Fruit fly (Drosophila melanogaster) whole organism, prepupa: ENCODE data around the gene CG34273.

Experiments used
- Blimp-1 ChIP-seq: fragments of 200-800 bp; sonication (Bioruptor generic); optimal IDR thresholded peaks from 3 replicates; lab custom pipeline; 2017; ENCODE audit warnings: missing biosample characterization, missing genetic modification characterization, mild to moderate bottlenecking, moderate library complexity, missing genetic modification reagents
- CG10631 ChIP-seq: fragments of 200-800 bp; sonication (Bioruptor generic); optimal IDR thresholded peaks from 2 replicates; lab custom pipeline; 2016; ENCODE audit warnings: missing biosample characterization, missing genetic modification characterization
- CG11294 ChIP-seq: fragments of 200-800 bp; sonication (Bioruptor generic); IDR thresholded peaks from 2 replicates; pipeline ENCODE4 v1.3.6; 2022; ENCODE audit warnings: missing biosample characterization, missing genetic modification characterization
- CG11762 ChIP-seq: fragments of 200-800 bp; sonication (Bioruptor generic); optimal IDR thresholded peaks from 3 replicates; lab custom pipeline; 2016; ENCODE audit warnings: missing biosample characterization, missing genetic modification characterization; ENCODE audit not compliant: insufficient read depth
- CG11902 ChIP-seq: fragments of 200-800 bp; sonication (Bioruptor generic); optimal IDR thresholded peaks from 3 replicates; lab custom pipeline; 2016; ENCODE audit warnings: missing biosample characterization, missing genetic modification characterization
- CG15336 ChIP-seq: fragments of 200-800 bp; sonication (Bioruptor generic); IDR thresholded peaks from 2 replicates; pipeline ENCODE4 v1.3.6; 2022; ENCODE audit warnings: missing biosample characterization, missing genetic modification characterization
- CG1621 ChIP-seq: fragments of 200-800 bp; sonication (Bioruptor generic); optimal IDR thresholded peaks from 3 replicates; lab custom pipeline; 2018; ENCODE audit warnings: missing biosample characterization, mild to moderate bottlenecking, missing genetic modification characterization
- CG16779 ChIP-seq: fragments of 200-800 bp; sonication (Bioruptor generic); optimal IDR thresholded peaks from 3 replicates; lab custom pipeline; 2017; ENCODE audit warnings: missing biosample characterization, mild to moderate bottlenecking, missing genetic modification characterization
- CG3032 ChIP-seq: fragments of 200-800 bp; optimal IDR thresholded peaks from 2 replicates; lab custom pipeline; 2019; ENCODE audit warnings: missing biosample characterization, mild to moderate bottlenecking, missing genetic modification characterization, moderate library complexity
- CG31627 ChIP-seq: fragments of 200-800 bp; sonication (Bioruptor generic); optimal IDR thresholded peaks from 3 replicates; lab custom pipeline; 2016; ENCODE audit warnings: missing biosample characterization, missing genetic modification characterization
- CG32006 ChIP-seq: fragments of 200-800 bp; sonication (Bioruptor generic); optimal IDR thresholded peaks from 3 replicates; lab custom pipeline; 2017; ENCODE audit warnings: missing biosample characterization, mild to moderate bottlenecking, missing genetic modification characterization
- CG34406 ChIP-seq: fragments of 200-800 bp; sonication (Bioruptor generic); optimal IDR thresholded peaks from 3 replicates; lab custom pipeline; 2016; ENCODE audit warnings: missing biosample characterization, missing genetic modification characterization
- CG3919 ChIP-seq: fragments of 200-800 bp; sonication (Bioruptor generic); optimal IDR thresholded peaks from 3 replicates; lab custom pipeline; 2016; ENCODE audit warnings: missing biosample characterization, missing genetic modification characterization
- CG4318 ChIP-seq: fragments of 200-800 bp; sonication (Bioruptor generic); optimal IDR thresholded peaks from 3 replicates; lab custom pipeline; 2017; ENCODE audit warnings: missing biosample characterization, mild to moderate bottlenecking, missing genetic modification characterization
- CG6276 ChIP-seq: fragments of 200-800 bp; sonication (Bioruptor generic); optimal IDR thresholded peaks from 2 replicates; lab custom pipeline; 2017; ENCODE audit warnings: missing biosample characterization, mild to moderate bottlenecking, missing genetic modification characterization
- CG6792 ChIP-seq: fragments of 200-800 bp; sonication (Bioruptor generic); optimal IDR thresholded peaks from 3 replicates; lab custom pipeline; 2016; ENCODE audit warnings: missing biosample characterization, missing genetic modification characterization
- CG6808 ChIP-seq: fragments of 200-800 bp; sonication (Bioruptor generic); optimal IDR thresholded peaks from 3 replicates; lab custom pipeline; 2017; ENCODE audit warnings: missing biosample characterization, missing genetic modification characterization, mild to moderate bottlenecking, moderate library complexity, missing genetic modification reagents
- CG6854 ChIP-seq: fragments of 200-800 bp; sonication (Bioruptor generic); optimal IDR thresholded peaks from 2 replicates; lab custom pipeline; 2017; ENCODE audit warnings: missing biosample characterization, mild to moderate bottlenecking, missing genetic modification characterization
- CG7368 ChIP-seq: fragments of 200-800 bp; sonication (Bioruptor generic); optimal IDR thresholded peaks from 3 replicates; lab custom pipeline; 2016; ENCODE audit warnings: missing biosample characterization, missing genetic modification characterization
- CG8319 ChIP-seq: fragments of 200-800 bp; sonication (Bioruptor generic); optimal IDR thresholded peaks from 3 replicates; lab custom pipeline; 2016; ENCODE audit warnings: missing biosample characterization, missing genetic modification characterization
- CG8632 ChIP-seq: fragments of 200-800 bp; sonication (Bioruptor generic); optimal IDR thresholded peaks from 3 replicates; lab custom pipeline; 2016; ENCODE audit warnings: missing biosample characterization, missing genetic modification characterization
- CG9139 ChIP-seq: fragments of 200-800 bp; sonication (Bioruptor generic); optimal IDR thresholded peaks from 3 replicates; lab custom pipeline; 2017; ENCODE audit warnings: missing biosample characterization, mild to moderate bottlenecking, missing genetic modification characterization
- Eip75B ChIP-seq: fragments of 200-800 bp; sonication (Bioruptor generic); optimal IDR thresholded peaks from 3 replicates; lab custom pipeline; 2016; ENCODE audit warnings: missing biosample characterization, missing genetic modification characterization
- Eip78C ChIP-seq: fragments of 200-800 bp; sonication (Bioruptor generic); peaks from one replicate; lab custom pipeline; 2016; ENCODE audit warnings: missing biosample characterization, missing genetic modification characterization
- Ets21C ChIP-seq: fragments of 200-800 bp; sonication (Bioruptor generic); optimal IDR thresholded peaks from 3 replicates; lab custom pipeline; 2016; ENCODE audit warnings: missing biosample characterization, missing genetic modification characterization
- Ets96B ChIP-seq: fragments of 200-800 bp; optimal IDR thresholded peaks from 2 replicates; lab custom pipeline; 2019; ENCODE audit warnings: missing biosample characterization, mild to moderate bottlenecking, missing genetic modification characterization, moderate library complexity
- Hr38 ChIP-seq: sonication (Bioruptor generic); optimal IDR thresholded peaks from 2 replicates; lab custom pipeline; 2016; ENCODE audit warnings: missing biosample characterization, missing genetic modification characterization
- Hr39 ChIP-seq: fragments of 200-800 bp; sonication (Bioruptor generic); optimal IDR thresholded peaks from 2 replicates; lab custom pipeline; 2016; ENCODE audit warnings: missing biosample characterization, missing genetic modification characterization
- Lpt ChIP-seq: fragments of 200-800 bp; sonication (Bioruptor generic); optimal IDR thresholded peaks from 3 replicates; lab custom pipeline; 2016; ENCODE audit warnings: missing biosample characterization, missing genetic modification characterization
- Met ChIP-seq: fragments of 200-800 bp; sonication (Bioruptor generic); optimal IDR thresholded peaks from 3 replicates; lab custom pipeline; 2016; ENCODE audit warnings: missing biosample characterization, missing genetic modification characterization
- Smox ChIP-seq: fragments of 200-800 bp; sonication (Bioruptor generic); optimal IDR thresholded peaks from 3 replicates; lab custom pipeline; 2016; ENCODE audit warnings: missing biosample characterization, missing genetic modification characterization
- Sox14 ChIP-seq: fragments of 200-800 bp; sonication (Bioruptor generic); optimal IDR thresholded peaks from 3 replicates; lab custom pipeline; 2016; ENCODE audit warnings: missing biosample characterization, missing genetic modification characterization
- Sox15 ChIP-seq: fragments of 200-800 bp; sonication (Bioruptor generic); optimal IDR thresholded peaks from 3 replicates; lab custom pipeline; 2016; ENCODE audit warnings: missing biosample characterization, missing genetic modification characterization
- achi ChIP-seq: fragments of 200-800 bp; sonication (Bioruptor generic); optimal IDR thresholded peaks from 3 replicates; lab custom pipeline; 2016; ENCODE audit warnings: missing biosample characterization, missing genetic modification characterization
- cyc ChIP-seq: fragments of 200-800 bp; sonication (Bioruptor generic); optimal IDR thresholded peaks from 3 replicates; lab custom pipeline; 2016; ENCODE audit warnings: missing biosample characterization, missing genetic modification characterization
- dsx ChIP-seq: fragments of 200-800 bp; optimal IDR thresholded peaks from 3 replicates; lab custom pipeline; 2019; ENCODE audit warnings: missing biosample characterization, mild to moderate bottlenecking, missing genetic modification characterization, moderate library complexity; ENCODE audit not compliant: poor library complexity, severe bottlenecking
- esn ChIP-seq: fragments of 200-800 bp; sonication (Bioruptor generic); optimal IDR thresholded peaks from 2 replicates; lab custom pipeline; 2016; ENCODE audit warnings: missing biosample characterization, mild to moderate bottlenecking, missing genetic modification characterization, moderate library complexity
- fd59A ChIP-seq: fragments of 200-800 bp; sonication (Bioruptor generic); optimal IDR thresholded peaks from 2 replicates; lab custom pipeline; 2017; ENCODE audit warnings: missing biosample characterization, mild to moderate bottlenecking, missing genetic modification characterization, missing genetic modification reagents
- fd85E ChIP-seq: fragments of 200-800 bp; sonication (Bioruptor generic); optimal IDR thresholded peaks from 3 replicates; lab custom pipeline; 2016; ENCODE audit warnings: missing biosample characterization, missing genetic modification characterization
- fkh ChIP-seq: fragments of 200-800 bp; sonication (Bioruptor generic); optimal IDR thresholded peaks from 3 replicates; lab custom pipeline; 2017; ENCODE audit warnings: missing biosample characterization, mild to moderate bottlenecking, missing genetic modification characterization, moderate library complexity
- lz ChIP-seq: fragments of 200-800 bp; sonication (Bioruptor generic); optimal IDR thresholded peaks from 3 replicates; lab custom pipeline; 2016; ENCODE audit warnings: missing biosample characterization, missing genetic modification characterization
- salr ChIP-seq, 2 experiments: fragments of 200-800 bp; sonication (Bioruptor generic); optimal IDR thresholded peaks; 3 replicates each; lab custom pipeline; 2016 to 2018; ENCODE audit warnings: missing biosample characterization in 2 of 2, missing genetic modification characterization in 2 of 2, mild to moderate bottlenecking in 1 of 2
- spab ChIP-seq: fragments of 200-800 bp; sonication (Bioruptor generic); optimal IDR thresholded peaks from 2 replicates; lab custom pipeline; 2017; ENCODE audit warnings: missing biosample characterization, mild to moderate bottlenecking, missing genetic modification characterization, missing genetic modification reagents
- ss ChIP-seq, 2 experiments: fragments of 200-800 bp; sonication (Bioruptor generic); optimal IDR thresholded peaks; 2 replicates in 1 of 2; 3 replicates in 1 of 2; lab custom pipeline; 2017 to 2018; ENCODE audit warnings: mild to moderate bottlenecking in 2 of 2, missing biosample characterization in 2 of 2, missing genetic modification characterization in 2 of 2, moderate library complexity in 1 of 2
- svp ChIP-seq: fragments of 200-800 bp; sonication (Bioruptor generic); peaks from one replicate; lab custom pipeline; 2016; ENCODE audit warnings: missing biosample characterization, missing genetic modification characterization
- topi ChIP-seq: fragments of 200-800 bp; sonication (Bioruptor generic); optimal IDR thresholded peaks from 3 replicates; lab custom pipeline; 2016; ENCODE audit warnings: missing biosample characterization, missing genetic modification characterization
- vri ChIP-seq: fragments of 200-800 bp; sonication (Bioruptor generic); optimal IDR thresholded peaks from 3 replicates; lab custom pipeline; 2016; ENCODE audit warnings: missing biosample characterization, mild to moderate bottlenecking, missing genetic modification characterization

CG34273 gene

DNA sequence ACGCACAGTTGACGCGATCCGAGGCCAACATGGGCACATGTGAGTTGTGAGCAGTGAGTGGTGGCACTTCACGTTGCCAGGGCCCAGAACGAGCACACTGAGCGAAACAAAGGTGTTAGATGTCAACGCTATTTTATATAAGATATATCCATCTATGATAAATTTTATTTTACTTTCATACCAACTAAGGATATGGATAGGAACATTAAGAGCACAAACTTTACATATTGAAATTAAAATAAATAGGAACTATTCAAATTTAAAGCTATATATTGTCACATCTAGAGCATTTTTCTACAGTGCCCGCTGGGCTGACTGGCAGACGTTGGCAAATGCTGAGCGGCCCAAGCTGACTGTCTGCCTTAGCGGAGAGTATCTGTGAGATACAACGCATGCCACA is 47.1 kb upstream of the CG34273 start (continued):
- no peak for TF ChIP-seq CG6854 (GFP tag; lab: Kevin White, UChicago)
- TF ChIP-seq Ets21C (GFP tag; lab: Kevin White, UChicago), result no peak
- TF ChIP-seq Sox15 (GFP tag; lab: Kevin White, UChicago), result no peak
- TF ChIP-seq CG16779, result peak; percentile 43
- peak; percentile 34 for TF ChIP-seq CG8632 (GFP tag; lab: Kevin White, UChicago)
- TF ChIP-seq spab (GFP tag; lab: Kevin White, UChicago), result peak; percentile 34
- peak; percentile 73 for TF ChIP-seq CG3919 (GFP tag; lab: Kevin White, UChicago)
- peak in 1 of 2 experiments; percentile 63 for TF ChIP-seq salr (GFP tag; optimal IDR thresholded peaks at IDR 0.05; lab: Kevin White, UChicago)
- TF ChIP-seq Eip78C (GFP tag; lab: Kevin White, UChicago), result peak; percentile 90
- TF ChIP-seq CG15336 (GFP tag; lab: Robert Waterston, UW), result peak; percentile 84
- TF ChIP-seq CG9139 (GFP tag; lab: Kevin White, UChicago), result no peak
- peak; percentile 33 for TF ChIP-seq topi (GFP tag; lab: Kevin White, UChicago)
- TF ChIP-seq esn (GFP tag; lab: Kevin White, UChicago), result peak; percentile 46
- TF ChIP-seq CG10631 (GFP tag; lab: Kevin White, UChicago), result peak; percentile 68
- TF ChIP-seq Sox14 (GFP tag; lab: Kevin White, UChicago), result peak; percentile 57
- peak; percentile 45 for TF ChIP-seq CG4318 (GFP tag; lab: Kevin White, UChicago)
- TF ChIP-seq Ets96B (tag; lab: Kevin White, UChicago), result peak; percentile 58
- peak; percentile 82 for TF ChIP-seq CG32006 (GFP tag; lab: Kevin White, UChicago)
- no peak for TF ChIP-seq Blimp-1 (GFP tag; lab: Kevin White, UChicago)
- peak; percentile 69 for TF ChIP-seq svp
- peak; percentile 8 to 22 for TF ChIP-seq ss (GFP tag; optimal IDR thresholded peaks at IDR 0.05; lab: Kevin White, UChicago)
- peak; percentile 57 for TF ChIP-seq Met (GFP tag; lab: Kevin White, UChicago)
- peak; percentile 9 for TF ChIP-seq CG34406 (GFP tag; lab: Kevin White, UChicago)
- TF ChIP-seq fd59A, result peak; percentile 16
- peak; percentile 35 for TF ChIP-seq Eip75B (GFP tag; lab: Kevin White, UChicago)
- TF ChIP-seq CG3032 (tag; lab: Kevin White, UChicago), result peak; percentile 41
- peak; percentile 4 for TF ChIP-seq Hr39 (GFP tag; lab: Kevin White, UChicago)
- TF ChIP-seq vri (GFP tag; lab: Kevin White, UChicago), result no peak
- TF ChIP-seq dsx, result peak; percentile 58
- TF ChIP-seq CG31627 (GFP tag; lab: Kevin White, UChicago), result no peak
- no peak for TF ChIP-seq CG1621 (tag; lab: Kevin White, UChicago)
- TF ChIP-seq cyc, result peak; percentile 41

DNA sequence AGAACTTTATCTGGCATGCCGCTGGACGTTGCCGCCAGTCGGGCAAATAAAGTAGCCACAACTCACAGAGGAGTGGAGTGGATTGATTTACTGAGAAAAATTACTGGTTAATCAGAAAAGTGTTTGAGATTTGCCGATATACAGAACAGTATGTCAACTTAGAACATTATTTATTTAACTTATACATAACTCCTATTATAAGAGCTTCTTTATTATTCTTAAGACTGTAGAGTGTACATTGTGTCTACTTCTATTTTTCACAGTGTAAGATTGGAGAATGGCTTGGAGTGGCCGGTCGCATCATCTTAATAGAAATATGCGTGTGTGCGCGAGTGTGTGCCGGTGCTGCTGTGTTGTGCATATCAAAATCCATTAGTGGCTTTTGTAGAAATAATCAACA is 46.2 kb upstream of the CG34273 start:
- TF ChIP-seq Eip78C (GFP tag; lab: Kevin White, UChicago), result peak; percentile 87
- peak; percentile 91 for TF ChIP-seq CG32006 (GFP tag; lab: Kevin White, UChicago)
- peak; percentile 77 for TF ChIP-seq Sox14 (GFP tag; lab: Kevin White, UChicago)
- TF ChIP-seq CG8632 (GFP tag; lab: Kevin White, UChicago), result no peak
- TF ChIP-seq fd85E (GFP tag; lab: Kevin White, UChicago), result no peak
- TF ChIP-seq CG7368 (GFP tag; lab: Kevin White, UChicago), result peak; percentile 21
- TF ChIP-seq fd59A, result no peak
- TF ChIP-seq vri (GFP tag; lab: Kevin White, UChicago), result no peak
- TF ChIP-seq CG11294 (GFP tag; lab: Robert Waterston, UW), result peak; percentile 68
- TF ChIP-seq Smox, result peak; percentile 25
- no peak for TF ChIP-seq CG6808 (GFP tag; lab: Kevin White, UChicago)
- TF ChIP-seq lz, result peak; percentile 37
- peak; percentile 21 for TF ChIP-seq CG11762
- TF ChIP-seq CG11902 (GFP tag; lab: Kevin White, UChicago), result no peak
- peak; percentile 48 for TF ChIP-seq esn (GFP tag; lab: Kevin White, UChicago)
- TF ChIP-seq CG6792 (GFP tag; lab: Kevin White, UChicago), result peak; percentile 43
- TF ChIP-seq CG6854 (GFP tag; lab: Kevin White, UChicago), result no peak
- peak; percentile 32 for TF ChIP-seq CG34406 (GFP tag; lab: Kevin White, UChicago)
- peak; percentile 31 for TF ChIP-seq topi (GFP tag; lab: Kevin White, UChicago)
- no peak for TF ChIP-seq fkh (GFP tag; lab: Kevin White, UChicago)
- TF ChIP-seq dsx, result peak; percentile 37
- TF ChIP-seq svp, result peak; percentile 55
- peak; percentile 44 for TF ChIP-seq Ets96B (tag; lab: Kevin White, UChicago)
- no peak for TF ChIP-seq Hr38 (GFP tag; lab: Kevin White, UChicago)
- peak; percentile 31 for TF ChIP-seq Hr39 (GFP tag; lab: Kevin White, UChicago)
- peak; percentile 67 for TF ChIP-seq Lpt (GFP tag; lab: Kevin White, UChicago)
- TF ChIP-seq ss (GFP tag; optimal IDR thresholded peaks at IDR 0.05; lab: Kevin White, UChicago), result no peak
- TF ChIP-seq Sox15 (GFP tag; lab: Kevin White, UChicago), result peak; percentile 4
- no peak for TF ChIP-seq Blimp-1 (GFP tag; lab: Kevin White, UChicago)
- peak; percentile 76 for TF ChIP-seq achi (GFP tag; lab: Kevin White, UChicago)
- TF ChIP-seq CG1621 (tag; lab: Kevin White, UChicago), result peak; percentile 6
- TF ChIP-seq CG8319, result no peak
- TF ChIP-seq CG6276, result peak; percentile 66
- no peak for TF ChIP-seq CG16779
